Worm (Caenorhabditis elegans) whole organism, L4 larva: ENCODE data around the gene unc-52.
A peak's percentile ranks its signal among the peaks of the same experiment; 100 is the strongest.

Experiments used
- F26F4.8 ChIP-seq: fragments of 200-800 bp; sonication (Bioruptor generic); conservative IDR thresholded peaks from 2 replicates; pipeline ENCODE4 v1.3.6; 2022; ENCODE audit warnings: missing genetic modification characterization, missing compliant biosample characterization
- F37D6.2 ChIP-seq: sonication (generic microtip); optimal IDR thresholded peaks from 2 replicates; lab custom pipeline; 2016; ENCODE audit warnings: mild to moderate bottlenecking, missing genetic modification characterization, missing compliant biosample characterization
- R02D3.7 ChIP-seq: fragments of 150-350 bp; sonication (generic microtip); optimal IDR thresholded peaks from 3 replicates; lab custom pipeline; 2014; ENCODE audit warnings: missing biosample characterization, missing genetic modification characterization
- T20F7.1 ChIP-seq: fragments of 200-800 bp; sonication (Bioruptor generic); optimal IDR thresholded peaks from 2 replicates; lab custom pipeline; 2018; ENCODE audit warnings: mild to moderate bottlenecking, missing genetic modification characterization, missing compliant biosample characterization
- Y105C5A.15 ChIP-seq: fragments of 200-800 bp; sonication (Bioruptor generic); IDR thresholded peaks from 2 replicates; pipeline ENCODE4 v1.3.6; 2022; ENCODE audit warnings: missing genetic modification characterization, missing compliant biosample characterization
- Y5F2A.4 ChIP-seq: fragments of 200-800 bp; sonication (Bioruptor generic); optimal IDR thresholded peaks from 2 replicates; lab custom pipeline; 2018; ENCODE audit warnings: mild to moderate bottlenecking, missing genetic modification characterization, missing compliant biosample characterization
- Y75B8A.6 ChIP-seq: fragments of 200-800 bp; sonication (Bioruptor generic); IDR thresholded peaks from 2 replicates; pipeline ENCODE4 v1.3.6; 2022; ENCODE audit warnings: missing genetic modification reagents, missing genetic modification characterization, missing compliant biosample characterization
- aha-1 ChIP-seq: fragments of 150-350 bp; peaks from one replicate; lab custom pipeline; 2014; ENCODE audit warnings: missing biosample characterization, missing genetic modification characterization
- arid-1 ChIP-seq: fragments of 200-800 bp; sonication (Bioruptor generic); conservative IDR thresholded peaks from 2 replicates; pipeline ENCODE4 v1.3.6; 2022; ENCODE audit warnings: missing genetic modification reagents, missing genetic modification characterization, missing compliant biosample characterization
- ceh-28 ChIP-seq: fragments of 150-350 bp; optimal IDR thresholded peaks from 2 replicates; lab custom pipeline; 2014; ENCODE audit warnings: missing biosample characterization, missing genetic modification reagents, missing genetic modification characterization
- ceh-32 ChIP-seq: sonication (generic microtip); optimal IDR thresholded peaks from 2 replicates; lab custom pipeline; 2016; ENCODE audit warnings: mild to moderate bottlenecking, missing genetic modification characterization, missing compliant biosample characterization; ENCODE audit not compliant: poor library complexity
- ctbp-1 ChIP-seq: fragments of 200-800 bp; sonication (Bioruptor generic); IDR thresholded peaks from 2 replicates; pipeline ENCODE4 v1.3.6; 2022; ENCODE audit warnings: missing genetic modification reagents, missing genetic modification characterization, missing compliant biosample characterization
- daf-16 ChIP-seq, 3 experiments: sonication (generic microtip); optimal IDR thresholded peaks; 2 replicates each; lab custom pipeline; 2016 to 2017; ENCODE audit warnings: missing genetic modification characterization in 3 of 3, missing genetic modification reagents in 3 of 3, mild to moderate bottlenecking in 2 of 3, missing compliant biosample characterization in 2 of 3, missing biosample characterization in 1 of 3, moderate library complexity in 1 of 3
- dmd-6 ChIP-seq: fragments of 200-800 bp; sonication (Bioruptor generic); IDR thresholded peaks from 2 replicates; pipeline ENCODE4 v1.3.6; 2022; ENCODE audit warnings: missing genetic modification reagents, missing genetic modification characterization, missing compliant biosample characterization
- dve-1 ChIP-seq: sonication (generic microtip); optimal IDR thresholded peaks from 2 replicates; lab custom pipeline; 2017; ENCODE audit warnings: antibody characterized with exemption, mild to moderate bottlenecking, missing genetic modification characterization, missing compliant biosample characterization; ENCODE audit not compliant: insufficient read depth
- hif-1 ChIP-seq, 2 experiments: sonication (generic microtip); optimal IDR thresholded peaks; 2 replicates each; lab custom pipeline; 2016 to 2017; ENCODE audit warnings: missing compliant biosample characterization in 2 of 2, missing genetic modification characterization in 2 of 2, missing genetic modification reagents in 2 of 2, missing genotype in 2 of 2, mild to moderate bottlenecking in 1 of 2
- hlh-11 ChIP-seq: fragments of 200-800 bp; sonication (Bioruptor generic); optimal IDR thresholded peaks from 2 replicates; lab custom pipeline; 2018; ENCODE audit warnings: mild to moderate bottlenecking, missing genetic modification characterization, missing compliant biosample characterization
- hlh-30 ChIP-seq: sonication (generic microtip); optimal IDR thresholded peaks from 2 replicates; lab custom pipeline; 2017; ENCODE audit warnings: antibody characterized with exemption, mild to moderate bottlenecking, missing genetic modification characterization, missing compliant biosample characterization; ENCODE audit not compliant: insufficient read depth
- lin-1 ChIP-seq: fragments of 200-800 bp; sonication (Bioruptor generic); IDR thresholded peaks from 2 replicates; pipeline ENCODE4 v1.3.6; 2022; ENCODE audit warnings: missing genetic modification reagents, missing genetic modification characterization, missing compliant biosample characterization
- lsy-2 ChIP-seq, 2 experiments: fragments of 150-350 bp in 1 of 2; sonication (generic microtip) in 1 of 2; optimal IDR thresholded peaks; 2 replicates each; lab custom pipeline; 2014 to 2017; ENCODE audit warnings: missing biosample characterization in 2 of 2, missing genetic modification characterization in 2 of 2
- madf-9 ChIP-seq: fragments of 200-800 bp; sonication (Bioruptor generic); conservative IDR thresholded peaks from 2 replicates; pipeline ENCODE4 v1.3.6; 2022; ENCODE audit warnings: missing genetic modification reagents, missing genetic modification characterization, missing compliant biosample characterization
- mdl-1 ChIP-seq, 2 experiments: fragments of 150-350 bp in 1 of 2; sonication (generic microtip) in 1 of 2; optimal IDR thresholded peaks; 2 replicates each; lab custom pipeline; 2014 to 2017; ENCODE audit warnings: missing biosample characterization in 2 of 2, missing genetic modification characterization in 2 of 2
- mep-1 ChIP-seq: fragments of 150-350 bp; sonication (generic microtip); optimal IDR thresholded peaks from 3 replicates; lab custom pipeline; 2014; ENCODE audit warnings: missing biosample characterization, missing genetic modification characterization
- mes-2 ChIP-seq: sonication (generic microtip); optimal IDR thresholded peaks from 2 replicates; lab custom pipeline; 2016; ENCODE audit warnings: missing genotype, mild to moderate bottlenecking, missing genetic modification characterization, missing compliant biosample characterization; ENCODE audit not compliant: poor library complexity, severe bottlenecking
- mxl-2 ChIP-seq: fragments of 200-800 bp; sonication (Bioruptor generic); conservative IDR thresholded peaks from 2 replicates; pipeline ENCODE4 v1.3.6; 2022; ENCODE audit warnings: missing genetic modification reagents, missing genetic modification characterization, missing compliant biosample characterization
- mxl-3 ChIP-seq: fragments of 200-800 bp; sonication (Bioruptor generic); optimal IDR thresholded peaks from 2 replicates; lab custom pipeline; 2018; ENCODE audit warnings: mild to moderate bottlenecking, missing genetic modification characterization, missing compliant biosample characterization
- nhr-28 ChIP-seq: fragments of 150-350 bp; optimal IDR thresholded peaks from 2 replicates; lab custom pipeline; 2014; ENCODE audit warnings: missing biosample characterization, missing genetic modification characterization
- nhr-41 ChIP-seq: fragments of 200-800 bp; sonication (Bioruptor generic); IDR thresholded peaks from 2 replicates; pipeline ENCODE4 v1.3.6; 2022; ENCODE audit warnings: missing genetic modification reagents, missing genetic modification characterization, missing compliant biosample characterization
- nhr-42 ChIP-seq: fragments of 200-800 bp; sonication (Bioruptor generic); IDR thresholded peaks from 2 replicates; pipeline ENCODE4 v1.3.6; 2022; ENCODE audit warnings: missing genetic modification characterization, missing compliant biosample characterization
- nhr-48 ChIP-seq: sonication (generic microtip); optimal IDR thresholded peaks from 2 replicates; lab custom pipeline; 2016; ENCODE audit warnings: mild to moderate bottlenecking, missing genetic modification characterization, missing compliant biosample characterization
- nhr-6 ChIP-seq: fragments of 150-350 bp; optimal IDR thresholded peaks from 2 replicates; lab custom pipeline; 2014; ENCODE audit warnings: missing biosample characterization, missing genetic modification characterization
- nhr-77 ChIP-seq: fragments of 150-350 bp; optimal IDR thresholded peaks from 2 replicates; lab custom pipeline; 2014; ENCODE audit warnings: missing biosample characterization, missing genetic modification characterization
- php-3 ChIP-seq: fragments of 200-800 bp; sonication (Bioruptor generic); IDR thresholded peaks from 2 replicates; pipeline ENCODE4 v1.3.6; 2022; ENCODE audit warnings: missing genetic modification reagents, missing genetic modification characterization, missing compliant biosample characterization
- pqm-1 ChIP-seq: sonication (generic microtip); optimal IDR thresholded peaks from 2 replicates; lab custom pipeline; 2017; ENCODE audit warnings: missing biosample characterization, missing genetic modification characterization
- saeg-2 ChIP-seq: fragments of 200-800 bp; sonication (Bioruptor generic); IDR thresholded peaks from 2 replicates; pipeline ENCODE4 v1.3.6; 2022; ENCODE audit warnings: missing genetic modification reagents, missing genetic modification characterization, missing compliant biosample characterization
- sdz-12 ChIP-seq: fragments of 200-800 bp; sonication (Bioruptor generic); optimal IDR thresholded peaks from 2 replicates; lab custom pipeline; 2018; ENCODE audit warnings: mild to moderate bottlenecking, missing genetic modification characterization, missing compliant biosample characterization
- skn-1 ChIP-seq: fragments of 150-350 bp; optimal IDR thresholded peaks from 2 replicates; lab custom pipeline; 2014; ENCODE audit warnings: missing biosample characterization, missing genetic modification characterization
- spr-1 ChIP-seq: sonication (generic microtip); optimal IDR thresholded peaks from 2 replicates; lab custom pipeline; 2016; ENCODE audit warnings: mild to moderate bottlenecking, missing genetic modification characterization, missing compliant biosample characterization
- unc-62 ChIP-seq, 3 experiments: fragments of 150-350 bp in 1 of 3; sonication (generic microtip); optimal IDR thresholded peaks in 2 of 3; peaks in 1 of 3; 1 replicate in 1 of 3; 2 replicates in 2 of 3; lab custom pipeline; 2014 to 2017; ENCODE audit warnings: missing biosample characterization in 3 of 3, missing genetic modification characterization in 3 of 3, missing genetic modification reagents in 3 of 3, missing genotype in 1 of 3
- zag-1 ChIP-seq: fragments of 150-350 bp; optimal IDR thresholded peaks from 2 replicates; lab custom pipeline; 2014; ENCODE audit warnings: missing biosample characterization, missing genetic modification characterization
- zfp-3 ChIP-seq: fragments of 200-800 bp; sonication (Bioruptor generic); conservative IDR thresholded peaks from 2 replicates; pipeline ENCODE4 v1.3.6; 2022; ENCODE audit warnings: missing genetic modification reagents, missing genetic modification characterization, missing compliant biosample characterization
- zip-11 ChIP-seq: fragments of 200-800 bp; sonication (Bioruptor generic); IDR thresholded peaks from 2 replicates; pipeline ENCODE4 v1.3.6; 2022; ENCODE audit warnings: missing genetic modification characterization, missing compliant biosample characterization

Gene unc-52

ce11 chrII:14600852-14601313 is 83.4 kb downstream of the unc-52 start, which contains the start of gene tps-2:
Gene tps-2, plus strand, starts transcription at chrII:14600902.
- TF ChIP-seq arid-1 (GFP tag; lab: Robert Waterston, UW) (peak; percentile 12; the same call in 1 of the 2 replicates), mxl-2 (GFP tag; lab: Robert Waterston, UW) (no peak), Y75B8A.6 (GFP tag; lab: Robert Waterston, UW) (peak; percentile 5; the same call in 1 of the 2 replicates), Y5F2A.4 (GFP tag; lab: Kevin White, UChicago) (no peak), hif-1 (tag; optimal IDR thresholded peaks at IDR 0.05; lab: Kevin White, UChicago) (no peak), sdz-12 (GFP tag; lab: Kevin White, UChicago) (peak; percentile 28), zip-11 (no peak), zag-1 (tag; lab: Kevin White, UChicago) (no peak), ctbp-1 (GFP tag; lab: Robert Waterston, UW) (peak; percentile 29; the same call in 1 of the 2 replicates), R02D3.7 (tag; lab: Kevin White, UChicago) (no peak), daf-16 (GFP tag; optimal IDR thresholded peaks at IDR 0.05; lab: Kevin White, UChicago) (no peak), daf-16 (tag; optimal IDR thresholded peaks at IDR 0.05; lab: Kevin White, UChicago) (no peak), mep-1 (tag; lab: Kevin White, UChicago) (peak; percentile 9), aha-1 (tag; lab: Kevin White, UChicago) (peak; percentile 96), ceh-28 (no peak), nhr-42 (GFP tag; lab: Robert Waterston, UW) (no peak), T20F7.1 (GFP tag; lab: Kevin White, UChicago) (peak; percentile 0), Y105C5A.15 (GFP tag; lab: Robert Waterston, UW) (0 out of 2 replicates have a peak, but pooled peaks have one; percentile 28), lin-1 (GFP tag; lab: Robert Waterston, UW) (no peak), lsy-2 (tag; optimal IDR thresholded peaks at IDR 0.05; lab: Kevin White, UChicago) (peak in 1 of 2 experiments; percentile 18)

- TF ChIP-seq nhr-6 (tag; lab: Kevin White, UChicago) (peak; percentile 1), hif-1 (tag; optimal IDR thresholded peaks at IDR 0.05; lab: Kevin White, UChicago) (peak in 1 of 2 experiments; percentile 28), mxl-3 (GFP tag; lab: Kevin White, UChicago) (peak; percentile 28), hlh-30 (tag; lab: Kevin White, UChicago) (peak; percentile 32), mes-2 (tag; lab: Kevin White, UChicago) (peak; percentile 22), unc-62 (GFP tag; optimal IDR thresholded peaks at IDR 0.05 in 1 of 2; lab: Kevin White, UChicago) (no peak), unc-62 (tag; optimal IDR thresholded peaks at IDR 0.05; lab: Kevin White, UChicago) (no peak), ctbp-1 (GFP tag; lab: Robert Waterston, UW) (no peak), lsy-2 (tag; optimal IDR thresholded peaks at IDR 0.05; lab: Kevin White, UChicago) (peak in 1 of 2 experiments; percentile 33), ceh-32 (tag; lab: Kevin White, UChicago) (no peak), F26F4.8 (no peak), dmd-6 (peak; percentile 40), mep-1 (tag; lab: Kevin White, UChicago) (peak; percentile 14), dve-1 (tag; lab: Kevin White, UChicago) (peak; percentile 15), hlh-11 (tag; lab: Kevin White, UChicago) (peak; percentile 34), php-3 (GFP tag; lab: Robert Waterston, UW) (peak; percentile 74; the same call in 1 of the 2 replicates), nhr-77 (peak; percentile 87), spr-1 (tag; lab: Kevin White, UChicago) (no peak), aha-1 (tag; lab: Kevin White, UChicago) (peak; percentile 97), nhr-28 (tag; lab: Kevin White, UChicago) (peak; percentile 85), nhr-48 (tag; lab: Kevin White, UChicago) (no peak), daf-16 (GFP tag; optimal IDR thresholded peaks at IDR 0.05; lab: Kevin White, UChicago) (no peak), daf-16 (tag; optimal IDR thresholded peaks at IDR 0.05; lab: Kevin White, UChicago) (peak; percentile 71), lin-1 (GFP tag; lab: Robert Waterston, UW) (0 out of 2 replicates have a peak, but pooled peaks have one; percentile 22), pqm-1 (peak; percentile 61), zfp-3 (GFP tag; lab: Robert Waterston, UW) (peak; percentile 74), nhr-41 (GFP tag; lab: Robert Waterston, UW) (no peak), saeg-2 (GFP tag; lab: Robert Waterston, UW) (0 out of 2 replicates have a peak, but pooled peaks have one; percentile 57), F37D6.2 (no peak), zip-11 (0 out of 2 replicates have a peak, but pooled peaks have one; percentile 30), skn-1 (tag; lab: Kevin White, UChicago) (no peak), madf-9 (GFP tag; lab: Robert Waterston, UW) (0 out of 2 replicates have a peak, but pooled peaks have one; percentile 10), mdl-1 (tag; optimal IDR thresholded peaks at IDR 0.05; lab: Kevin White, UChicago) (peak in 1 of 2 experiments; percentile 66)
- TF ChIP-seq, all 104 proteins: peak for 22
Measured at ce11 chrII:14599933-14600630, 84.2 kb downstream of the unc-52 start.
